Worm (Caenorhabditis elegans) whole organism, late embryonic: Measurements from ENCODE around the gene spin-2.

Experiments
- Y22D7AL.16 ChIP-seq: sonication (generic microtip); optimal IDR thresholded peaks from 2 replicates; lab custom pipeline; 2016; ENCODE audit warnings: missing genetic modification characterization, missing compliant biosample characterization
- ama-1 ChIP-seq: fragments of 150-350 bp; optimal IDR thresholded peaks from 2 replicates; lab custom pipeline; 2014
- ets-4 ChIP-seq: sonication (generic microtip); optimal IDR thresholded peaks from 2 replicates; lab custom pipeline; 2016; ENCODE audit warnings: missing genetic modification characterization, missing compliant biosample characterization
- nhr-11 ChIP-seq: fragments of 150-350 bp; optimal IDR thresholded peaks from 2 replicates; lab custom pipeline; 2014; ENCODE audit warnings: missing biosample characterization, missing genetic modification characterization
- nhr-232 ChIP-seq: sonication (generic microtip); optimal IDR thresholded peaks from 2 replicates; lab custom pipeline; 2016; ENCODE audit warnings: missing genetic modification characterization, missing compliant biosample characterization
- pha-2 ChIP-seq: sonication (generic microtip); optimal IDR thresholded peaks from 2 replicates; lab custom pipeline; 2017; ENCODE audit warnings: mild to moderate bottlenecking, missing genetic modification characterization, missing compliant biosample characterization
- ttx-3 ChIP-seq: sonication (generic microtip); optimal IDR thresholded peaks from 2 replicates; lab custom pipeline; 2016; ENCODE audit warnings: missing genetic modification reagents, missing genetic modification characterization, missing compliant biosample characterization

DNA sequence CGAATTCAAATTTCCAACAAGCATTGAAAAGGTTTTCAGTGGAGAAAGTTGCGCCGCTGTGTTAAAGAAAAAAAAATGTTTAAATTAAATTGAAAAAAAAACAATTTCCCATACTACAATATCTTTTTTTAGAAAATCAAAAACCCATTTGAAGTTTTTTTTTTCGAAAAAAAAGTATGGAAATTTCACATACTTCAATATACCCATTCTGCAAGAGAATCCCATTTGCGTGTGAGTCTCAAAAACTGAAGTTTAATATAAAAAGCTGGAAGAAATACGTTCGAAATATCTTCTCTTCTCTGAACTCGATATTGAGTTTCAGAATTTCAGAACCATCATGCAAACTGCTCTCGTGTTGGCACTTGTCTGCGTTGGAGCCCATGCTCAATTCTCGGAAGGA lies 16.7 kb upstream of the spin-2 start, which contains the start of gene scl-7:
- no peak for TF ChIP-seq nhr-232 (tag; lab: Kevin White, UChicago)
- TF ChIP-seq ttx-3 = no peak
- no peak for TF ChIP-seq ets-4 (tag; lab: Kevin White, UChicago)
- no peak for TF ChIP-seq pha-2 (tag; lab: Kevin White, UChicago)
- no peak for TF ChIP-seq Y22D7AL.16 (tag; lab: Kevin White, UChicago)
- no peak for TF ChIP-seq nhr-11 (tag; lab: Kevin White, UChicago)
- TF ChIP-seq ama-1 = no peak
